Fruit fly (Drosophila melanogaster): ENCODE results near the gene nkd.

nkd gene

dm6 chr3L:19042501-19042900 lies 2.7 kb downstream of the nkd start (continued):
- no peak for TF ChIP-seq CG7963 (GFP tag; IDR thresholded peaks at IDR 0.05; ENCODE audit: partially characterized antibody)
- TF ChIP-seq Hr78 (GFP tag; optimal IDR thresholded peaks at IDR 0.05): peak in 1 of 2 experiments; percentile 79
- no peak for TF ChIP-seq CG9876 (GFP tag; optimal IDR thresholded peaks at IDR 0.05)
- no peak for TF ChIP-seq C15 (GFP tag; IDR thresholded peaks at IDR 0.05)
- peak; percentile 29; the same call in 1 of the 2 replicates for TF ChIP-seq crol (GFP tag; IDR thresholded peaks at IDR 0.05)
- TF ChIP-seq Dll (GFP tag; IDR thresholded peaks at IDR 0.05; ENCODE audit: partially characterized antibody): no peak
- TF ChIP-seq en (GFP tag; optimal IDR thresholded peaks at IDR 0.05): no peak
- TF ChIP-seq CG10979 (tag; optimal IDR thresholded peaks at IDR 0.05): peak; percentile 97
- no peak for TF ChIP-seq h (optimal IDR thresholded peaks at IDR 0.05)
- TF ChIP-seq CG10366 (GFP tag; IDR thresholded peaks at IDR 0.05): peak; percentile 46
- TF ChIP-seq bigmax (GFP tag; optimal IDR thresholded peaks at IDR 0.05): no peak
- no peak for TF ChIP-seq Lim3 (GFP tag; IDR thresholded peaks at IDR 0.05)
- TF ChIP-seq Rfx (GFP tag; IDR thresholded peaks at IDR 0.05): no peak
- TF ChIP-seq wek (GFP tag; optimal IDR thresholded peaks at IDR 0.05): no peak
- TF ChIP-seq croc (GFP tag; conservative IDR thresholded peaks at IDR 0.05): peak; percentile 82
- TF ChIP-seq gcm (GFP tag; optimal IDR thresholded peaks at IDR 0.05): peak; percentile 91
- no peak for TF ChIP-seq abd-A (tag; optimal IDR thresholded peaks at IDR 0.05)
- peak; percentile 59 for TF ChIP-seq CG5245 (GFP tag; optimal IDR thresholded peaks at IDR 0.05)
- peak; percentile 46 for TF ChIP-seq fd3F (GFP tag; optimal IDR thresholded peaks at IDR 0.05)
- no peak for TF ChIP-seq HLH4C (GFP tag; IDR thresholded peaks at IDR 0.05; ENCODE audit: partially characterized antibody)
- TF ChIP-seq bsh (GFP tag; optimal IDR thresholded peaks at IDR 0.05): peak; percentile 82 to 92
- TF ChIP-seq CG15696 (tag; optimal IDR thresholded peaks at IDR 0.05): peak; percentile 97
- peak; percentile 83 for TF ChIP-seq Asciz (GFP tag; optimal IDR thresholded peaks at IDR 0.05)
- no peak for TF ChIP-seq B-H2 (GFP tag; optimal IDR thresholded peaks at IDR 0.05)
- peak; percentile 70 for TF ChIP-seq Usf (GFP tag; optimal IDR thresholded peaks at IDR 0.05)
- TF ChIP-seq eyg (GFP tag; optimal IDR thresholded peaks at IDR 0.05): no peak
- no peak for TF ChIP-seq sima (GFP tag; optimal IDR thresholded peaks at IDR 0.05)
- TF ChIP-seq CG14710 (tag; optimal IDR thresholded peaks at IDR 0.05): peak; percentile 96
- TF ChIP-seq CG16815 (GFP tag; optimal IDR thresholded peaks at IDR 0.05): peak; percentile 83
- TF ChIP-seq CG13123 (GFP tag; optimal IDR thresholded peaks at IDR 0.05): peak; percentile 54
- no peak for TF ChIP-seq CG10321 (GFP tag; IDR thresholded peaks at IDR 0.05)
- peak; percentile 97 for TF ChIP-seq ac (GFP tag; optimal IDR thresholded peaks at IDR 0.05)
- TF ChIP-seq CG14014 (GFP tag; IDR thresholded peaks at IDR 0.05): peak; percentile 34; the same call in 1 of the 2 replicates
- peak; percentile 10 for TF ChIP-seq CTCF (GFP tag; optimal IDR thresholded peaks at IDR 0.05)
- TF ChIP-seq Trl (optimal IDR thresholded peaks at IDR 0.05): no peak
- TF ChIP-seq Trl (GFP tag; optimal IDR thresholded peaks at IDR 0.05): peak; percentile 9
- TF ChIP-seq al (GFP tag; IDR thresholded peaks at IDR 0.05): no peak
- peak; percentile 69 for TF ChIP-seq CG18476 (GFP tag; optimal IDR thresholded peaks at IDR 0.05)
- no peak for TF ChIP-seq vnd (GFP tag; IDR thresholded peaks at IDR 0.05; ENCODE audit: partially characterized antibody)
- no peak for TF ChIP-seq Dip3 (GFP tag; optimal IDR thresholded peaks at IDR 0.05)
- TF ChIP-seq Bteb2 (GFP tag; optimal IDR thresholded peaks at IDR 0.05): peak; percentile 20
- peak; percentile 86 for TF ChIP-seq Abd-B (GFP tag; optimal IDR thresholded peaks at IDR 0.05)
- no peak for TF ChIP-seq fru (optimal IDR thresholded peaks at IDR 0.05)
- peak; percentile 90 for TF ChIP-seq D19A (tag; optimal IDR thresholded peaks at IDR 0.05)
- TF ChIP-seq Mad (GFP tag; optimal IDR thresholded peaks at IDR 0.05): peak; percentile 38
- TF ChIP-seq CG2116 (GFP tag; optimal IDR thresholded peaks at IDR 0.05): peak; percentile 59
- TF ChIP-seq CG9437 (GFP tag; optimal IDR thresholded peaks at IDR 0.05): peak; percentile 77
- TF ChIP-seq CG12391 (tag; optimal IDR thresholded peaks at IDR 0.05): peak; percentile 92
- TF ChIP-seq CG12659 (GFP tag; optimal IDR thresholded peaks at IDR 0.05): peak; percentile 70
- peak; percentile 63 for TF ChIP-seq cato (GFP tag; optimal IDR thresholded peaks at IDR 0.05; ENCODE audit: borderline replicate concordance)
- peak; percentile 16 to 46 for TF ChIP-seq Pdp1 (GFP tag; optimal IDR thresholded peaks at IDR 0.05)
- TF ChIP-seq CG10462 (GFP tag; optimal IDR thresholded peaks at IDR 0.05): peak; percentile 40
